Worm (Caenorhabditis elegans): Measurements from ENCODE around the gene F23B12.1.

The F23B12.1 gene

DNA sequence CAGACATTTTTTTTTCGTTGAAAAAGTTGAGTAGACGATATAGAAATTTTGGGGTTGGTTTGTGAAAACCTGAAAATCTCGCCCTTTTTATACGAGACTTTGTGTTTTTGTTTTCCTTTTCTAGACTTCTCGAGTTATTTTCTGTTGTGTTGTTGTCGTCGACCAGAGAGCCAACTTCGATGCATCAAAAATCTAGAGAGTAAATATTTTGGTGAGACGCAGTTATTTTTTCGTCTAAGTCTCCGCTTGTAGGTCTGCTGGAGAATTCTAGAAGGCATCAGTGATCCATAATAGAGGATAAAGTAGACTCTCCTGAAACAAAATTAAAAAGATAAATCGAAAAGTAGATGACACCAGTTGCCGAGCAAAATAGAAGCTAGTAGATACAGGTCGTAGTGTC, 35.4 kb downstream of the F23B12.1 start, which contains the start of gene F08H9.4:
TSS of gene F08H9.4 (minus strand) at position 61 of the 400 bp plus-strand sequence.
- TF ChIP-seq daf-19 (GFP tag; conservative IDR thresholded peaks at IDR 0.05) (no peak), daf-16 (GFP tag; optimal IDR thresholded peaks at IDR 0.05) (peak in 1 of 2 experiments; percentile 95), daf-16 (tag; optimal IDR thresholded peaks at IDR 0.05) (no peak)

DNA sequence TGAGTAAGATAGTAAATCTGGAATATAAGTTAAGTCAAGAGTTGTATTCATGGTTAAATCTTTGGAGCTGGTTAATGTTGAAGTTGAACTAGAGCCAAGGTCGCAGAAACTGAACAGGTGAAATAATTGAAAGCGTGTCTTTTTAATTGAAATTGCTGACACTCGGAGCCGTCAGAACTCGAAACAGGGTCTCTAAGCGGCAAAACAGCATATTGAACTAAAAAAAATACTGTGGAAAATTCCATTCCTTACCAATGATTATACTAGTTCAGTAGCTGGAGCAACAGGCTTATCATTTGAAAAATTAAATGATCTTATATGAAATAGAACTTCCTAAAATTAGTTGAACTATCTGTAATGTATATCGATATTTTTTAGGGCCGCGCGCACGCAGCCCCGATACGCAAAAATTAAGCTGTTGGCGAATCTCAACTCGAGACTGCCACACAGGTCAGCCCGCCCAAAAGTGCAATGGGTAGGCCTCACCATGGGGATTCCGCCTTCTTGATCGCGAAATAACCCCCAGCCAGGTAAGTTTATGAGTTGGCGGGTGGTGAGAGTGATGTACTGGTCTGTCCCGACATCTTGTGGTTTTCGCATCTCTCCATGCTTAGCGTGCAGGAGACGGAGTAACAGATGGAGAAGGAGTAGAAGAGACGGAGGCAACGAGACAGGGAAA, 39.4 kb downstream of the F23B12.1 start, which contains the start of gene srz-97:
TSS of gene srz-97 (minus strand) at position 51 of the 679 bp plus-strand sequence.
- TF ChIP-seq R02D3.7 (tag; optimal IDR thresholded peaks at IDR 0.05): no peak
- peak; percentile 77 for TF ChIP-seq hlh-11 (tag; optimal IDR thresholded peaks at IDR 0.05)
- TF ChIP-seq nhr-10 (tag; optimal IDR thresholded peaks at IDR 0.05): no peak
- no peak for TF ChIP-seq T20F7.1 (GFP tag; optimal IDR thresholded peaks at IDR 0.05)
- TF ChIP-seq nhr-111 (GFP tag; optimal IDR thresholded peaks at IDR 0.05): no peak
- peak; percentile 37 for TF ChIP-seq F10B5.3 (tag; optimal IDR thresholded peaks at IDR 0.05)
- TF ChIP-seq lin-38 (GFP tag; IDR thresholded peaks at IDR 0.05): no peak
- TF ChIP-seq dve-1 (tag; optimal IDR thresholded peaks at IDR 0.05; ENCODE audit: insufficient read depth): peak; percentile 40
- TF ChIP-seq egl-27 (tag; optimal IDR thresholded peaks at IDR 0.05): no peak
- TF ChIP-seq php-3 (GFP tag; IDR thresholded peaks at IDR 0.05): peak; percentile 61; the same call in 1 of the 2 replicates
- TF ChIP-seq ceh-44 (GFP tag; IDR thresholded peaks at IDR 0.05): 0 out of 2 replicates have a peak, but pooled peaks have one; percentile 58
- TF ChIP-seq nhr-102 (tag; optimal IDR thresholded peaks at IDR 0.05): peak; percentile 80
- TF ChIP-seq hlh-30 (tag; optimal IDR thresholded peaks at IDR 0.05; ENCODE audit: insufficient read depth): peak; percentile 25
- TF ChIP-seq unc-130 (GFP tag; optimal IDR thresholded peaks at IDR 0.05): peak; percentile 58
- no peak for TF ChIP-seq fos-1 (tag; optimal IDR thresholded peaks at IDR 0.05)
- 0 out of 2 replicates have a peak, but pooled peaks have one; percentile 31 for TF ChIP-seq ceh-20 (GFP tag; IDR thresholded peaks at IDR 0.05)
- TF ChIP-seq nhr-41 (GFP tag; IDR thresholded peaks at IDR 0.05): no peak
- TF ChIP-seq daf-19 (GFP tag; conservative IDR thresholded peaks at IDR 0.05): 0 out of 2 replicates have a peak, but pooled peaks have one; percentile 29
- TF ChIP-seq hmg-1.1 (GFP tag; IDR thresholded peaks at IDR 0.05): peak; percentile 61; the same call in 1 of the 2 replicates
- no peak for TF ChIP-seq nhr-77 (tag; optimal IDR thresholded peaks at IDR 0.05)
- TF ChIP-seq F49E8.2 (tag; optimal IDR thresholded peaks at IDR 0.05; ENCODE audit: borderline replicate concordance): peak; percentile 65
- TF ChIP-seq egl-43 (GFP tag; IDR thresholded peaks at IDR 0.05): peak; percentile 77
- peak; percentile 63; the same call in 1 of the 2 replicates for TF ChIP-seq nhr-42 (GFP tag; IDR thresholded peaks at IDR 0.05)
- peak; percentile 42 for TF ChIP-seq spr-1 (tag; optimal IDR thresholded peaks at IDR 0.05)
- TF ChIP-seq mxl-3 (GFP tag; optimal IDR thresholded peaks at IDR 0.05): peak; percentile 7
- TF ChIP-seq ceh-32 (tag; optimal IDR thresholded peaks at IDR 0.05; ENCODE audit: poor library complexity): no peak
- no peak for TF ChIP-seq zip-11 (GFP tag; IDR thresholded peaks at IDR 0.05)
- TF ChIP-seq T26A8.4 (GFP tag; IDR thresholded peaks at IDR 0.05): peak; percentile 86
- TF ChIP-seq fkh-10 (GFP tag; optimal IDR thresholded peaks at IDR 0.05): no peak
- TF ChIP-seq ceh-28 (tag; optimal IDR thresholded peaks at IDR 0.05): no peak
- TF ChIP-seq lin-15B (tag; optimal IDR thresholded peaks at IDR 0.05): no peak
- TF ChIP-seq nhr-48 (tag; optimal IDR thresholded peaks at IDR 0.05): peak; percentile 56
- no peak for TF ChIP-seq lin-13 (GFP tag; optimal IDR thresholded peaks at IDR 0.05)
- TF ChIP-seq ztf-7 (tag; optimal IDR thresholded peaks at IDR 0.05): no peak
- peak; percentile 40 for TF ChIP-seq tra-1 (GFP tag; IDR thresholded peaks at IDR 0.05)
- TF ChIP-seq nhr-25 (tag; optimal IDR thresholded peaks at IDR 0.05; ENCODE audit: borderline replicate concordance, insufficient read depth): peak; percentile 21
- no peak for TF ChIP-seq Y75B8A.6 (GFP tag; IDR thresholded peaks at IDR 0.05)
- 0 out of 2 replicates have a peak, but pooled peaks have one; percentile 64 for TF ChIP-seq dmd-8 (GFP tag; IDR thresholded peaks at IDR 0.05)
- TF ChIP-seq zip-2 (tag; optimal IDR thresholded peaks at IDR 0.05): no peak
- TF ChIP-seq pqm-1 (tag; optimal IDR thresholded peaks at IDR 0.05): no peak
- TF ChIP-seq F26F4.8 (GFP tag; conservative IDR thresholded peaks at IDR 0.05): no peak
- TF ChIP-seq nhr-28 (tag; optimal IDR thresholded peaks at IDR 0.05): no peak
- no peak for TF ChIP-seq mep-1 (tag; optimal IDR thresholded peaks at IDR 0.05)
- 0 out of 2 replicates have a peak, but pooled peaks have one; percentile 17 for TF ChIP-seq ZK337.2 (GFP tag; IDR thresholded peaks at IDR 0.05)
- peak; percentile 68; the same call in 1 of the 2 replicates for TF ChIP-seq lin-1 (GFP tag; IDR thresholded peaks at IDR 0.05)

Measured in whole organism, L4 larva.